Worm (Caenorhabditis elegans): Measurements from ENCODE around the gene gly-11.

Gene gly-11

ce11 chrIII:12156582-12156981, 20.5 kb downstream of the gly-11 start:
- no peak for TF ChIP-seq grh-1 (GFP tag; IDR thresholded peaks at IDR 0.05)
- no peak for TF ChIP-seq efl-1 (optimal IDR thresholded peaks at IDR 0.05)
- TF ChIP-seq efl-1 (GFP tag; optimal IDR thresholded peaks at IDR 0.05 in 1 of 2), result peak in 1 of 2 experiments; percentile 6
- TF ChIP-seq nhr-12 (tag; optimal IDR thresholded peaks at IDR 0.05), result no peak

- TF ChIP-seq nhr-47 (tag; optimal IDR thresholded peaks at IDR 0.05) (no peak), grh-1 (GFP tag; IDR thresholded peaks at IDR 0.05) (no peak), ama-1 (optimal IDR thresholded peaks at IDR 0.05) (no peak), ztf-11 (tag; optimal IDR thresholded peaks at IDR 0.05) (no peak), nhr-77 (tag; optimal IDR thresholded peaks at IDR 0.05) (no peak), unc-30 (tag; optimal IDR thresholded peaks at IDR 0.05) (no peak), lin-14 (GFP tag; optimal IDR thresholded peaks at IDR 0.05) (no peak), ceh-88 (GFP tag; IDR thresholded peaks at IDR 0.05) (no peak), nhr-85 (tag) (no peak), fkh-8 (tag; optimal IDR thresholded peaks at IDR 0.05) (no peak), swsn-7 (tag; optimal IDR thresholded peaks at IDR 0.05) (no peak), C04F5.9 (tag; optimal IDR thresholded peaks at IDR 0.05) (no peak), sox-4 (tag; optimal IDR thresholded peaks at IDR 0.05) (no peak), ceh-8 (GFP tag; optimal IDR thresholded peaks at IDR 0.05) (no peak), aly-2 (tag; optimal IDR thresholded peaks at IDR 0.05) (no peak), hlh-17 (GFP tag; optimal IDR thresholded peaks at IDR 0.05; ENCODE audit: borderline replicate concordance) (no peak), nhr-28 (tag; optimal IDR thresholded peaks at IDR 0.05) (no peak), nhr-237 (tag; optimal IDR thresholded peaks at IDR 0.05) (no peak), fkh-10 (GFP tag; optimal IDR thresholded peaks at IDR 0.05) (no peak), sptf-1 (tag; optimal IDR thresholded peaks at IDR 0.05) (no peak)
Observed at ce11 chrIII:12155759-12156158, 21.3 kb downstream of the gly-11 start.

- TF ChIP-seq dsc-1 (tag; optimal IDR thresholded peaks at IDR 0.05) (no peak), aly-2 (tag; optimal IDR thresholded peaks at IDR 0.05) (no peak), grh-1 (GFP tag; IDR thresholded peaks at IDR 0.05) (no peak), ztf-4 (tag; optimal IDR thresholded peaks at IDR 0.05) (no peak), unc-86 (tag; optimal IDR thresholded peaks at IDR 0.05) (no peak), egl-13 (tag; optimal IDR thresholded peaks at IDR 0.05) (no peak), ets-5 (GFP tag; IDR thresholded peaks at IDR 0.05) (no peak), ztf-11 (tag; optimal IDR thresholded peaks at IDR 0.05) (no peak), lin-39 (tag; optimal IDR thresholded peaks at IDR 0.05) (no peak), snu-23 (GFP tag; optimal IDR thresholded peaks at IDR 0.05) (no peak), nhr-12 (tag; optimal IDR thresholded peaks at IDR 0.05) (no peak), nhr-19 (GFP tag; conservative IDR thresholded peaks at IDR 0.05) (no peak), nhr-28 (tag; optimal IDR thresholded peaks at IDR 0.05) (no peak), mep-1 (tag; optimal IDR thresholded peaks at IDR 0.05) (no peak), mab-9 (GFP tag; IDR thresholded peaks at IDR 0.05) (no peak), elt-3 (tag; optimal IDR thresholded peaks at IDR 0.05) (no peak), fkh-4 (tag; optimal IDR thresholded peaks at IDR 0.05; ENCODE audit: borderline replicate concordance) (no peak), nhr-85 (tag) (no peak)
Observed at ce11 chrIII:12153514-12153913, 23.5 kb downstream of the gly-11 start.

ce11 chrIII:12152599-12152998, 24.4 kb downstream of the gly-11 start, which contains the start of gene Y75B8A.7:
Y75B8A.7 (plus strand) TSS chrIII:12152899.
- TF ChIP-seq mef-2 (tag; optimal IDR thresholded peaks at IDR 0.05) (no peak), unc-98 (GFP tag; IDR thresholded peaks at IDR 0.05) (no peak), nhr-85 (tag) (peak; percentile 25), sox-4 (tag; optimal IDR thresholded peaks at IDR 0.05) (no peak), F16B12.6 (tag; optimal IDR thresholded peaks at IDR 0.05) (no peak)

ce11 chrIII:12152157-12152556, 24.9 kb downstream of the gly-11 start:
- no peak for TF ChIP-seq hpl-2 (GFP tag; optimal IDR thresholded peaks at IDR 0.05)
- peak in 1 of 6 experiments; percentile 29 for TF ChIP-seq elt-3 (tag; optimal IDR thresholded peaks at IDR 0.05)
- TF ChIP-seq nhr-71 (tag; optimal IDR thresholded peaks at IDR 0.05), result peak; percentile 62
- peak; percentile 51 for TF ChIP-seq xbp-1 (tag; optimal IDR thresholded peaks at IDR 0.05)
- no peak for TF ChIP-seq sox-4 (tag; optimal IDR thresholded peaks at IDR 0.05)
- peak; percentile 35; the same call in 1 of the 2 replicates for TF ChIP-seq nhr-19 (GFP tag; conservative IDR thresholded peaks at IDR 0.05)
- no peak for TF ChIP-seq nhr-11 (tag; optimal IDR thresholded peaks at IDR 0.05)
- peak; percentile 0 to 63 (median 22) for TF ChIP-seq ceh-82 (tag; optimal IDR thresholded peaks at IDR 0.05)
- peak; percentile 11 for TF ChIP-seq elt-2 (tag; optimal IDR thresholded peaks at IDR 0.05)
- TF ChIP-seq unc-86 (tag; optimal IDR thresholded peaks at IDR 0.05), result peak; percentile 27
- TF ChIP-seq nhr-47 (tag; optimal IDR thresholded peaks at IDR 0.05), result peak; percentile 72
- peak; percentile 70 to 89 for TF ChIP-seq lsy-2 (tag; optimal IDR thresholded peaks at IDR 0.05)
- TF ChIP-seq lin-15B (tag; optimal IDR thresholded peaks at IDR 0.05), result peak; percentile 68
- TF ChIP-seq nhr-237 (tag; optimal IDR thresholded peaks at IDR 0.05), result no peak
- TF ChIP-seq C16A3.4 (tag; optimal IDR thresholded peaks at IDR 0.05), result peak; percentile 44
- TF ChIP-seq blmp-1 (tag; optimal IDR thresholded peaks at IDR 0.05), result peak; percentile 41
- no peak for TF ChIP-seq nhr-77 (tag; optimal IDR thresholded peaks at IDR 0.05)

All from whole organism, L1 larva.